Fruit fly (Drosophila melanogaster): ENCODE data around the gene GABA-B-R2.

Gene GABA-B-R2

DNA sequence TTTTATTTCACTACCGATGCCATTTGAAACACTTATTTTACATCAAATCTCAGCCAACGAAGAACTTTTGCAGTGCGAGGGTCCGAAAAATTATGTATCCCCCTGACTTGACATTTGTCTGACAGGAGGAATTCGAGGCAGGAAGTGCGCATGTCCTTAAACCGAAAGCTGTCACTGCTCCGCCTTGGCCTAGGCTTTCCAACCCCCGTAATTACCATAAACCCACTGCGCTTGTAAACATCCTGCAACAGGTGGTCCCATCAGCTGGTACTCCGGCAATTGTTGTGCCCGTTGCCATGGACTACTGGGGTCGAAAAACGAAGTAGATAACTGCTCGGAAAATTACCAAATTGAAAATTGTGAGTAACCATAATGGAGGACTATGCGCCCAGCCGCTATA lies at the start of gene GABA-B-R2, which contains the start of gene CG6800:
Gene GABA-B-R2 (minus strand): TSS at position 75 of the 400 bp plus-strand sequence.
Gene CG6800 (plus strand): TSS at position 373 of the 400 bp plus-strand sequence.
- no peak for TF ChIP-seq CG8478 (optimal IDR thresholded peaks at IDR 0.05)
- TF ChIP-seq CTCF (optimal IDR thresholded peaks at IDR 0.05), result no peak

- TF ChIP-seq CTCF (optimal IDR thresholded peaks at IDR 0.05), result no peak
- TF ChIP-seq CG8478 (optimal IDR thresholded peaks at IDR 0.05), result no peak
These were observed 49.5 kb upstream of the GABA-B-R2 start for dm6 chr3R:21825140-21825539.

dm6 chr3R:21824407-21825006 lies 48.9 kb upstream of the GABA-B-R2 start:
- TF ChIP-seq CTCF (optimal IDR thresholded peaks at IDR 0.05) (peak in 1 of 2 experiments; percentile 13), CG8478 (optimal IDR thresholded peaks at IDR 0.05) (no peak)

- TF ChIP-seq CG8478 (optimal IDR thresholded peaks at IDR 0.05) (no peak), CTCF (optimal IDR thresholded peaks at IDR 0.05) (no peak)
These were observed 48.2 kb upstream of the GABA-B-R2 start for dm6 chr3R:21823699-21824406.

- no peak for TF ChIP-seq CTCF (optimal IDR thresholded peaks at IDR 0.05)
- TF ChIP-seq CG8478 (optimal IDR thresholded peaks at IDR 0.05), result no peak
These were observed 47.4 kb upstream of the GABA-B-R2 start for dm6 chr3R:21823076-21823475.

dm6 chr3R:21822562-21822933 lies 46.9 kb upstream of the GABA-B-R2 start, which contains the start of gene CASK:
Gene CASK (minus strand): TSS chr3R:21822674.
- peak in 1 of 2 experiments; percentile 10 for TF ChIP-seq CTCF (optimal IDR thresholded peaks at IDR 0.05)
- TF ChIP-seq CG8478 (optimal IDR thresholded peaks at IDR 0.05), result no peak

dm6 chr3R:21821684-21822561 lies 46.3 kb upstream of the GABA-B-R2 start:
- TF ChIP-seq CTCF (optimal IDR thresholded peaks at IDR 0.05) (no peak), CG8478 (optimal IDR thresholded peaks at IDR 0.05) (no peak)

DNA sequence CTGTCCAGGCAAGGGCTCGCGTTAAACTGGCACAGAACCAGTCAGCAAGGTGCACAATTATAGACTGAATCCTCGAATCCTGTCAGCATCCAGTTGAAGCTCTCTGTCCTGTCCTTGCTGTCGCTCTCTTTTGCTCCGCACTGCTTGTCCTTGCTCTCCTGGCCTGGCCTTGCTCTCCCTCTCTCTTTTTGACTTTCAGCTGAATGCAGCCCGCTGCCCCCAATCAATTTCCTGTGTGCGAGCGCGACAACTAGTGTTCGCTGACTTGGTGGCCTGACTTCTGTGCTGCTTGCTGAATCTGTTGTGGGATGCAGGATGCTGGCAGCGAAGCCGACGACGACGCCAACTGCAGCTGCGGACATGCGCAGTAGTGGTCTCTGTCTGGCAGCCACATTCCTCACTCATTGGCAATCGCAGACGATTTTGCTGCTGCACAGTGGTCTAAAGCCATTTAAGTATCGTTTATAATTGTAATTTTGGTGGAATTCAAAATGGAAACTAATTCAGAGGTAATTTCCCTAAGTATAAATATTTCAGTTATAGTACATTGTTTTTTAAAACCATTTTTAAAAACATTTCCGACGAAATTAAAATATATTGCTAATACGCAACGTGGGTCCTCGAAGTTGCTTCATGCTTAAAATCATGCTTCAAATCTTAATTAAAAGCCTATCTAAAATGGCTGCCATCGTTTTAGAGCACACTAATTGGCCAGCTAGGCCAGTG lies 33.1 kb upstream of the GABA-B-R2 start:
- TF ChIP-seq CG8478 (optimal IDR thresholded peaks at IDR 0.05) (no peak), CTCF (optimal IDR thresholded peaks at IDR 0.05) (no peak)

DNA sequence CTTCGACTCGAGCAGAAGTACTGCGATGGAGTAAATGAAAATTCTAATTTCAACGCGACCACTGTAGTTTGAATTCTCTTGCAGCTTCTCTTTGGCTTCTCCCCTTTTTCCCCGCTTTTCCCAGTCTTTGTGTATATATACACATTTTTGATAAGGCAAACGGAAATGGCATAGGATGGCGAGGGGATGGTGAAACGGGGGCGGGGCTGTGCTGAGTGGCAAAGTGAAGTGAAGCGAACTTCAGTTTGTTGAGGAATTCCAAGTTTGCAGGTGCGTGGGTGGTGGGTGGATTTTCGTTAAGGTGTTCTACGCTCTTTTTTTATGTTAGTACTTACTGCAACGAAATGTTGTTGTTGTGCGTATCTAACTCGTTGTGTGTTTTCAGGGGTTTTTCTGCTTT lies 31.6 kb upstream of the GABA-B-R2 start:
- TF ChIP-seq CG8478 (optimal IDR thresholded peaks at IDR 0.05) (no peak), CTCF (optimal IDR thresholded peaks at IDR 0.05) (no peak)

dm6 chr3R:21793760-21794159 lies 18.1 kb upstream of the GABA-B-R2 start:
- no peak for TF ChIP-seq CTCF (optimal IDR thresholded peaks at IDR 0.05)
- TF ChIP-seq CG8478 (optimal IDR thresholded peaks at IDR 0.05), result no peak

- TF ChIP-seq CG8478 (optimal IDR thresholded peaks at IDR 0.05), result no peak
These were observed 14.8 kb upstream of the GABA-B-R2 start for dm6 chr3R:21790392-21790791.

DNA sequence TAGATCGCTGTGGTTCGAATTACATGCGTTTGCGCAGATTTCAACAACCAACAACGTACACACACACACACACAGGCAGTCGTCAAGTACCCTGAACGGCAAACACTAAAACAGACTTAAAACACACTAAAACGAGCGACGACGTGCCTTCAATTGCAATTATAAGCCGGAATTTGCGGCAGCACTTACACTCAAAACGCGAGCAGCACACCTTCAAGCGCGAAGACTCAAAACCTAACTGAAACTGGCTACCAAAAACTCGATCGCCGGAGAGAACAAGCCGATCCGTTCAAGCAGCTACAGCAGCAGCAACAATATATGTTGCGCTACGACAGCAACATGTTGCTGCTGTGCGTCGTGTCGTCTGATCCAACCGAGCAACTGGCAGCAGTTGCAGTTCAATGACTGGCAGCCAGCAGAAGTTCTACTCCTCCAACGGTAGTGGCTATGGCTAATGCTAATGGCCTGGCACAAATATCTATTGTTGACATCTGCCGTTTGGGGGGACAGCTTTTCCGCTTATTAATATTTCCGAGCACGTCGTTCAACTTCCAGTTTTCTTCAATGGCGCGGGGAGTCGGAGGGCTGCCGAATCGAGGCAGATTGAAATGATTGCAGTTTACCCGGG lies 6.8 kb upstream of the GABA-B-R2 start, which contains the start of gene tsl:
Gene tsl (minus strand): TSS at position 242 of the 628 bp plus-strand sequence.
- TF ChIP-seq CG8478 (optimal IDR thresholded peaks at IDR 0.05) (no peak), CTCF (optimal IDR thresholded peaks at IDR 0.05) (no peak)

dm6 chr3R:21781448-21781847 lies 5.8 kb upstream of the GABA-B-R2 start:
- no peak for TF ChIP-seq CTCF (optimal IDR thresholded peaks at IDR 0.05)
- no peak for TF ChIP-seq CG8478 (optimal IDR thresholded peaks at IDR 0.05)

DNA sequence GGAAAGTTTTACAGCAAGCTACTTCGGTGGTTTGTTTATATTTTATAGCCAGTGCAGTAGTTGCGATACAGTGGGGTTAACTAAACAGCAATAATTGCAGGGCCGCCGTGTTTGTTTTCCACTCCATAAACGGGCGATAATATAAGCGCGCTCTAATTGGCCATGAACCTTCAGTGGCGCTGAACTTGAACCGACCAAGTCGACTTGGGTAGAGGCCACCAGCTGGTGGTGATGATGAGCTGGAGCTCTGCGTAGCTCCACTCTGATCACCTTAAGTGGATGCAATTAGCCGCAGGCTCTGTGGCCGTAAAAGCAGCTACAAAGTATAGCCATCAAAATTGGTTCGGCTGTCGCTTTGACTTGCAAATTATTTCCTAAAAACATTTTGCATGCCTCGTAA lies 4.4 kb upstream of the GABA-B-R2 start:
- TF ChIP-seq CTCF (optimal IDR thresholded peaks at IDR 0.05) (no peak), CG8478 (optimal IDR thresholded peaks at IDR 0.05) (no peak)
